Worm (Caenorhabditis elegans): ENCODE results near the gene clec-39.

DNA sequence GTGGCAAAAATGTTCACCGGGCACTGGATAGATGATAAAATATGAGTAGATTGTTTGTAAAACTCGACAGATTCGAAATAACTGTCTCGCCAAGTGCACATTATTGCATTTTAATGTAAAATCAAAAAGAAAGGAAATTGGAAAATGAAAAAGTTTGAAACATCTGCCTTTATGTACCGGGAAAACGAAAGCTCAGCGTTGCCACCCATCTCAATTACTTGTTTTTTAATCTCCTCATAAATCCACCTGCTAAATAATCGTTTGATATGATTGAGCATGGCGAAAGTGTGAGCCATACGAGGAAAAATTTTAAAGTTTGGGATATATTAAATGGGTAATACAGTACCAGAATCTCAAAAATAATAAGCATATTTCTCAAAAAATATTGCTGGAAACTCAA lies 22.5 kb upstream of the clec-39 start, which contains the start of gene srh-137:
- TF ChIP-seq nhr-23 (tag; optimal IDR thresholded peaks at IDR 0.05) (no peak), fos-1 (tag; optimal IDR thresholded peaks at IDR 0.05) (no peak), egl-27 (tag; optimal IDR thresholded peaks at IDR 0.05) (no peak), ama-1 (optimal IDR thresholded peaks at IDR 0.05) (no peak), unc-62 (GFP tag; optimal IDR thresholded peaks at IDR 0.05) (no peak)
